Worm (Caenorhabditis elegans): Measurements from ENCODE around the gene F28A10.13.
A peak's percentile ranks its signal among the peaks of the same experiment; 100 is the strongest.
"Not testable (repeated sequence)": the region's sequence is repeated elsewhere in the genome, so short reads cannot be mapped to it uniquely, and the experiment has no call there.

F28A10.13 gene

DNA sequence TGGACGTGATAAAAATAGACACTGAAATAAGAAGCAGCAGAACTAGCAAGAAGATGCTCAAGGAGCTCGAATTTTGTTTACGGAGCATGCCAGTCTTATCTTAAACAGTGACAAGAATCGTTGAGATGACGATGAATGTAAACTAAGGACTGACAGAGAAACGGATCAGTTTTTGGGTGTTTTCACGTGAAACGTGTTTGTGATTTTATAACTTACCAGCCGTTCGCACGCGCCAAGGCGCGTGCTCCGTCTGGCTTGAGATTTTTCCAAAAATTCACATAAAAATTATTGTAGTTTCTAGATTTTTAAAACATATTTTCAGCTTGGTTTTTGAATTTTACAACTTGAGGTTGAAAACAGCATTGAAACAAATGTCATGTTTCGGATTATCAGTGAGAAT is 2.0 kb downstream of the F28A10.13 start, which contains the start of gene F28A10.5:
TSS of gene F28A10.5 (minus strand) at position 101 of the 400 bp plus-strand sequence.
- not testable (repeated sequence) for TF ChIP-seq nhr-11 (tag; optimal IDR thresholded peaks at IDR 0.05); unc-30 (tag; optimal IDR thresholded peaks at IDR 0.05); ces-1 (GFP tag; optimal IDR thresholded peaks at IDR 0.05)

- TF ChIP-seq ceh-63 (GFP tag; optimal IDR thresholded peaks at IDR 0.05) (no peak), elt-3 (tag; optimal IDR thresholded peaks at IDR 0.05) (no peak), dpl-1 (GFP tag; optimal IDR thresholded peaks at IDR 0.05) (no peak), sox-4 (tag; optimal IDR thresholded peaks at IDR 0.05) (no peak), rnt-1 (tag; optimal IDR thresholded peaks at IDR 0.05) (no peak), alr-1 (tag; optimal IDR thresholded peaks at IDR 0.05; ENCODE audit: borderline replicate concordance) (no peak), unc-130 (tag; optimal IDR thresholded peaks at IDR 0.05) (no peak), nhr-85 (tag) (no peak)
Measured at ce11 chrII:861564-861963, 13.0 kb downstream of the F28A10.13 start, which contains the start of gene Y46B2A.4. Gene Y46B2A.4, plus strand, starts transcription at chrII:861864.

ce11 chrII:866801-867200 is 18.2 kb downstream of the F28A10.13 start, which contains the start of gene Y46B2A.3:
Gene Y46B2A.3, minus strand, starts transcription at chrII:866901.
- TF ChIP-seq nhr-77 (tag; optimal IDR thresholded peaks at IDR 0.05), result no peak
- TF ChIP-seq xbp-1 (tag; optimal IDR thresholded peaks at IDR 0.05), result no peak
- no peak for TF ChIP-seq unc-98 (GFP tag; IDR thresholded peaks at IDR 0.05)
- TF ChIP-seq unc-30 (tag; optimal IDR thresholded peaks at IDR 0.05), result no peak
- TF ChIP-seq nhr-85 (tag), result no peak

DNA sequence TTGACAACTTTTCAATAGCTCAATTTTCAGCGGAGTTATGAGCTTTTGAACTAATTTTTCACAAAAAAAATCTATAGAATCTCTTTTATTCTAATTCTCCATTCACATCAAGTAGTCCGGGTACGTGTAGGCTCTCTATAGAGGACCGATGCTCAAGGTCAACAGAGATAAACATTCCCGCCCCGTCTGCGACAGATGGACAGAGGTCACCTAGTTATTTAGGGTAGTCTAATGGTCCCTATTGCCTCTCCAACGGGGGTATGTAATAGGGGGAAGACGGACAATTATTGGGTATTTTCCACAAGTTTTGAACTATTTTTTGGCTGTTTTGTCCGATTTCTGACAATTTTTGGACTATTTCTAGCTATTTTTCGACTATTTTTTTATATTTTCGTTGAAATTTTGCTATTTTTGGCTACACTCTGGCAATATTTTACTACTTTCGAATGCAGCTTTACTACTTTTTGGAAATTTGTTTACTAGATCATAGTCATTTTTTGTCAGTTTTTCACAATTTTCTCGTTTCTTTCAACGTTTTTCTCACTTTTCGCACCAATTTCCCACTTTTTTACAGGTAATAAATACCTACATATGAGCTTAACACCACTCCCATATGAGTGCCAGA is 19.7 kb downstream of the F28A10.13 start, which contains the start of gene fbxc-51:
TSS of gene fbxc-51 (plus strand) at position 575 of the 625 bp plus-strand sequence.
- TF ChIP-seq nhr-19 (GFP tag; conservative IDR thresholded peaks at IDR 0.05), result no peak
- no peak for TF ChIP-seq ets-5 (GFP tag; IDR thresholded peaks at IDR 0.05)
- TF ChIP-seq lsy-2 (tag; optimal IDR thresholded peaks at IDR 0.05), result no peak
- no peak for TF ChIP-seq lir-3 (tag; optimal IDR thresholded peaks at IDR 0.05; ENCODE audit: poor library complexity)
- TF ChIP-seq mab-9 (GFP tag; IDR thresholded peaks at IDR 0.05), result no peak
- no peak for TF ChIP-seq lin-15B (tag; optimal IDR thresholded peaks at IDR 0.05)
- TF ChIP-seq skn-1 (tag; optimal IDR thresholded peaks at IDR 0.05), result no peak

DNA sequence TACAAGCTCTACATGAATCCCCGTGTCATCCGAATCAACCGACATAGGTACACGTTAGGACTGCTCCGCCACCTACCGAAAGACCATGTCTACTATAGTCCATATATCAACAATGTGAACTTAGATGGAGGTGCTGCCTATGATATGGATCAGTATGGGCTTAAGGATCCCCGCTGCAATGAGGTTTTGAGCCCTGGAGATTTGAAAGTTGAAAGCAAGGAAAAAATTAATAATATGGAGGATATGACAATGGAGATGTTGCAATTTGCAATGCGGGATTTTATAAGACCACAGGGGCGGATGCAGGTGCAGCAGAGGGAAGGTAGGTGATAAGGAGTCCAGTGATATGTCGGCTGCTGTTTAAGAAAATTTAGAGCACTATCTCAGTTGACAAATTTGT is 20.7 kb downstream of the F28A10.13 start:
- TF ChIP-seq efl-1 (optimal IDR thresholded peaks at IDR 0.05) (no peak), efl-1 (GFP tag; optimal IDR thresholded peaks at IDR 0.05 in 1 of 2) (peak in 1 of 2 experiments; percentile 3), mab-9 (GFP tag; IDR thresholded peaks at IDR 0.05) (no peak)

DNA sequence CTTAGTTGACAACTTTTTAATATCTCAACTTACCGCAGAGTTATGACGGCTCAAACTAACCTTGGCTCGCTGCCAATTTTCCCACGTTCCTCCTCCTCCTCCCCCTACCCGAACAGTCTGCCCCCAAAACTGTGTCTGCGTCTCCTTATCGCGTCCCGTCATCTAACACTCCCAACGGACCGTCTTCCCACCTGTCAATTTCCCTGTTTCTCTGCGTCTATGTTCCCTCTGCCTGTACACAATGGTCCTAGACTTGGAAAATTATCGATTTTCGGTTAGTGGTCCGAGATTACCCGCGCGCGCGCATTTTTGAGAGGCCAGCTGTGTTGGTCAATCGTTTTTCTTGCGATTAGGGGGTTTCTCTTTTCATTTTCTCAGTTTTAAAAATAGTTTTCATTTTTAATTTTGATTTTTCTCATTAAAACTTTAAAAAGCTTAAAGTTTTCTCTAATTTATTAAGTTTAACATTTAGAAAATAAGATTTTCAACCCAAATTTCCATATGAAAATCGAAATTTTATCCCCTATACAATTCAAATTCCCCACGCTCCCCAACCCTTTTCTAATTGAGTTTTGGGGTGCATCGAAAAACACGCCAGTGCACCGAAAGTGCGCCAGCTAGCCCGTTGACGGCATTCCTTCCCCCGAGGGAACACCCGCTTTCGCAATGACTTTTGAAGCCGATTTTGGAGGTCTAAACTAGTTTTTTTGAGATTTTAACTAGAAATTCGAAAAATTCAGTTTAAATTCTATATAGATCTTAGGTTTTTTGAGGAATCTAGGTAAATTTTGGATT is 24.6 kb downstream of the F28A10.13 start, which contains the start of gene alg-2:
TSS of gene alg-2 (plus strand) at position 220 of the 795 bp plus-strand sequence.
- TF ChIP-seq swsn-7 (tag; optimal IDR thresholded peaks at IDR 0.05) (peak; percentile 37), snpc-4 (tag; optimal IDR thresholded peaks at IDR 0.05) (peak; percentile 40), lin-35 (GFP tag; optimal IDR thresholded peaks at IDR 0.05) (peak; percentile 62 to 68), dpl-1 (GFP tag; optimal IDR thresholded peaks at IDR 0.05) (peak; percentile 45 to 69 (median 48)), nhr-19 (GFP tag; conservative IDR thresholded peaks at IDR 0.05) (peak; percentile 23; the same call in 1 of the 2 replicates), mep-1 (tag; optimal IDR thresholded peaks at IDR 0.05) (peak; percentile 75), pqm-1 (tag; optimal IDR thresholded peaks at IDR 0.05) (no peak), tbx-2 (tag; optimal IDR thresholded peaks at IDR 0.05) (peak; percentile 16), zip-4 (GFP tag; optimal IDR thresholded peaks at IDR 0.05) (no peak), lin-15B (tag; optimal IDR thresholded peaks at IDR 0.05) (peak; percentile 28), C16A3.4 (tag; optimal IDR thresholded peaks at IDR 0.05) (peak; percentile 51), lin-14 (GFP tag; optimal IDR thresholded peaks at IDR 0.05) (peak; percentile 86), ceh-63 (GFP tag; optimal IDR thresholded peaks at IDR 0.05) (no peak), unc-86 (tag; optimal IDR thresholded peaks at IDR 0.05) (no peak), ceh-82 (tag; optimal IDR thresholded peaks at IDR 0.05) (peak in 2 of 3 experiments; percentile 6 to 71), snu-23 (GFP tag; optimal IDR thresholded peaks at IDR 0.05) (peak; percentile 43), egl-27 (tag; optimal IDR thresholded peaks at IDR 0.05) (no peak), Y116A8C.19 (tag; optimal IDR thresholded peaks at IDR 0.05; ENCODE audit: borderline replicate concordance) (no peak), dsc-1 (tag; optimal IDR thresholded peaks at IDR 0.05) (peak; percentile 15), nhr-47 (tag; optimal IDR thresholded peaks at IDR 0.05) (peak; percentile 55), fkh-8 (tag; optimal IDR thresholded peaks at IDR 0.05) (peak; percentile 22)

Measured in whole organism, L1 larva.